Worm (Caenorhabditis elegans): Measurements from ENCODE around the gene ssp-10.

DNA sequence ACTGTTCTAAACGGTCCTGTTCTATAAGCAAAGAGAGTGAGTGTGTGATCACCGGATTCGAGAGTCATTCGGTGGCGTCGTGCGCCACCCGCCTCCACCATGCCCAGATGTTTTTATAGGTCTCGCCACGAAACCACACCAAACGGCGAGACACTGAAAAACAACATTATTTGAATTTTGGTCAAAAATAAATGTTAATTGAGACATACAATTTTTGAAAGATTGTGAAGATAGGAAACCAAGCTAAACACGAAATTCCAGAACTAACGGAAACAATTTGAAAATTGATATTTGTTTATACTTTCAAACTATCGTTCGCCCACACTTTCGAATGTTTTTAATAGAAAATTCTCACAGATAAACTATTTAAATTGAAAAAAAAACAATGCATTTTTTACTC lies 26.4 kb downstream of the ssp-10 start, which contains the start of gene catp-6:
- TF ChIP-seq attf-5 (GFP tag; optimal IDR thresholded peaks at IDR 0.05): no peak
- no peak for TF ChIP-seq hmg-1.2 (GFP tag; IDR thresholded peaks at IDR 0.05)
- no peak for TF ChIP-seq ztf-3 (GFP tag; optimal IDR thresholded peaks at IDR 0.05)
- no peak for TF ChIP-seq rpc-1 (optimal IDR thresholded peaks at IDR 0.05)
- no peak for TF ChIP-seq rpc-1 (tag; optimal IDR thresholded peaks at IDR 0.05)
- TF ChIP-seq madf-8 (GFP tag; conservative IDR thresholded peaks at IDR 0.05): no peak
- TF ChIP-seq unc-62 (GFP tag; optimal IDR thresholded peaks at IDR 0.05): no peak
- no peak for TF ChIP-seq F49E8.2 (tag; optimal IDR thresholded peaks at IDR 0.05; ENCODE audit: insufficient read depth)
- TF ChIP-seq ets-4 (GFP tag; optimal IDR thresholded peaks at IDR 0.05): no peak
- TF ChIP-seq unc-130 (GFP tag; optimal IDR thresholded peaks at IDR 0.05): no peak
- no peak for TF ChIP-seq chd-7 (tag; optimal IDR thresholded peaks at IDR 0.05)
- TF ChIP-seq madf-6 (GFP tag; IDR thresholded peaks at IDR 0.05): no peak
- no peak for TF ChIP-seq F23B12.7 (tag; optimal IDR thresholded peaks at IDR 0.05; ENCODE audit: insufficient read depth)
- TF ChIP-seq F52B5.7 (tag; optimal IDR thresholded peaks at IDR 0.05): no peak
- no peak for TF ChIP-seq sea-2 (GFP tag; IDR thresholded peaks at IDR 0.05)
